Worm (Caenorhabditis elegans): ENCODE measurements around the gene dgn-1.

DNA sequence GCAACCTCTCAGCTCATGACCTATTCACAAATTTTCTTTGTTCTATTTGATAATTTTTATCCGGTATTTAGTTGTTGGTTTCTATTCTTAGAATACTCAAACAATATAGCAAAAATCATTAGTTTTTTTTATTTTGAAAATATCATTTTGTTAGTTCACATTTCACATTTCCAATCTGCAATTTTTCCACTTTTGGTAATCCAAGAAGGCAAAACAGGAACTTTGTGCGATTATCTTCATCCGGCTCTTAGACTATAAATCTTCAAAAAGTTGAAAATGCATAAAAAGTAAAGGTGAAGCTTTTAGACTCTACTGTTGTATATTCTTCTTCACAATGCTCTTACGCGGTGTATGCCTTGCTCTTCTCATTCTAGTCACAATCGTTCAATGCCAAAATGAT, 29.6 kb upstream of the dgn-1 start, which contains the start of gene nlp-19:
- TF ChIP-seq lsy-27 (tag; optimal IDR thresholded peaks at IDR 0.05; ENCODE audit: borderline replicate concordance, insufficient read depth) (no peak), lin-35 (GFP tag; optimal IDR thresholded peaks at IDR 0.05) (no peak), Y95B8A.8 (GFP tag; IDR thresholded peaks at IDR 0.05) (no peak), attf-3 (GFP tag; conservative IDR thresholded peaks at IDR 0.05) (no peak), F37B4.10 (GFP tag; IDR thresholded peaks at IDR 0.05) (no peak), lin-54 (GFP tag; optimal IDR thresholded peaks at IDR 0.05) (no peak), B0261.1 (tag; optimal IDR thresholded peaks at IDR 0.05) (no peak), pbrm-1 (GFP tag; IDR thresholded peaks at IDR 0.05) (no peak), nhr-90 (tag; optimal IDR thresholded peaks at IDR 0.05) (no peak), T07F8.4 (tag; optimal IDR thresholded peaks at IDR 0.05) (no peak), pha-4 (tag; optimal IDR thresholded peaks at IDR 0.05) (no peak), Y56A3A.18 (GFP tag; IDR thresholded peaks at IDR 0.05) (no peak), nfya-1 (tag; optimal IDR thresholded peaks at IDR 0.05; ENCODE audit: borderline replicate concordance, insufficient read depth) (no peak)

All from whole organism, young adult.